Worm (Caenorhabditis elegans): ENCODE data around the gene cutl-1.
"Not testable (repeated sequence)": the region's sequence is repeated elsewhere in the genome, so short reads cannot be mapped to it uniquely, and the experiment has no call there.

cutl-1 gene

ce11 chrV:13445229-13445949 is 39.5 kb upstream of the cutl-1 start, which contains the start of gene Y2H9A.4:
TSS of gene Y2H9A.4 (plus strand) at chrV:13445899.
- no peak for TF ChIP-seq lin-15B (tag; optimal IDR thresholded peaks at IDR 0.05)
- peak; percentile 29 for TF ChIP-seq nhr-6 (tag; optimal IDR thresholded peaks at IDR 0.05)
- peak; percentile 84 for TF ChIP-seq nhr-28 (tag; optimal IDR thresholded peaks at IDR 0.05)
- TF ChIP-seq dve-1 (tag; optimal IDR thresholded peaks at IDR 0.05; ENCODE audit: insufficient read depth): peak; percentile 36
- TF ChIP-seq spr-3 (GFP tag; optimal IDR thresholded peaks at IDR 0.05): no peak
- TF ChIP-seq lsy-2 (tag; optimal IDR thresholded peaks at IDR 0.05): no peak
- no peak for TF ChIP-seq skn-1 (tag; optimal IDR thresholded peaks at IDR 0.05)
- TF ChIP-seq Y105C5A.15 (GFP tag; IDR thresholded peaks at IDR 0.05): no peak
- TF ChIP-seq unc-130 (GFP tag; optimal IDR thresholded peaks at IDR 0.05): no peak
- TF ChIP-seq pqm-1 (tag; optimal IDR thresholded peaks at IDR 0.05): peak; percentile 37
- no peak for TF ChIP-seq egl-43 (GFP tag; IDR thresholded peaks at IDR 0.05)
- no peak for TF ChIP-seq daf-16 (GFP tag; optimal IDR thresholded peaks at IDR 0.05)
- TF ChIP-seq daf-16 (tag; optimal IDR thresholded peaks at IDR 0.05): peak; percentile 93
- TF ChIP-seq unc-62 (GFP tag; optimal IDR thresholded peaks at IDR 0.05 in 1 of 2): peak in 1 of 2 experiments; percentile 94
- TF ChIP-seq unc-62 (tag; optimal IDR thresholded peaks at IDR 0.05): no peak
- no peak for TF ChIP-seq lin-13 (GFP tag; optimal IDR thresholded peaks at IDR 0.05)

- TF ChIP-seq ztf-11 (tag; optimal IDR thresholded peaks at IDR 0.05); daf-19 (GFP tag; conservative IDR thresholded peaks at IDR 0.05); ceh-44 (GFP tag; IDR thresholded peaks at IDR 0.05): not testable (repeated sequence)
Observed at ce11 chrV:13443535-13443934, 37.6 kb upstream of the cutl-1 start, which contains the start of gene Y2H9A.6. TSS of gene Y2H9A.6 (plus strand) at chrV:13443835.

- TF ChIP-seq spr-3 (GFP tag; optimal IDR thresholded peaks at IDR 0.05): no peak
- TF ChIP-seq unc-39 (tag; optimal IDR thresholded peaks at IDR 0.05): no peak
- TF ChIP-seq dmd-8 (GFP tag; IDR thresholded peaks at IDR 0.05): 0 out of 2 replicates have a peak, but pooled peaks have one; percentile 40
- 0 out of 2 replicates have a peak, but pooled peaks have one; percentile 17 for TF ChIP-seq lim-7 (GFP tag; IDR thresholded peaks at IDR 0.05)
- TF ChIP-seq T26A8.4 (GFP tag; IDR thresholded peaks at IDR 0.05): 0 out of 2 replicates have a peak, but pooled peaks have one; percentile 44
- TF ChIP-seq lin-38 (GFP tag; IDR thresholded peaks at IDR 0.05): peak; percentile 22; the same call in 1 of the 2 replicates
- TF ChIP-seq set-16 (GFP tag; IDR thresholded peaks at IDR 0.05): peak; percentile 98
- 0 out of 2 replicates have a peak, but pooled peaks have one; percentile 25 for TF ChIP-seq F44E2.7 (GFP tag; IDR thresholded peaks at IDR 0.05)
- peak; percentile 38; the same call in 1 of the 2 replicates for TF ChIP-seq snpc-1.2 (GFP tag; IDR thresholded peaks at IDR 0.05)
- no peak for TF ChIP-seq F49E8.2 (tag; optimal IDR thresholded peaks at IDR 0.05; ENCODE audit: borderline replicate concordance)
Observed at ce11 chrV:13442819-13443218, 36.9 kb upstream of the cutl-1 start.

ce11 chrV:13441661-13442060 is 35.7 kb upstream of the cutl-1 start, which contains the start of gene col-162:
TSS of gene col-162 (plus strand) at chrV:13441961.
- TF ChIP-seq arid-1 (GFP tag; conservative IDR thresholded peaks at IDR 0.05) (no peak), nhr-11 (tag; optimal IDR thresholded peaks at IDR 0.05) (no peak), nhr-42 (GFP tag; IDR thresholded peaks at IDR 0.05) (no peak), snpc-1.2 (GFP tag; IDR thresholded peaks at IDR 0.05) (no peak), daf-12 (tag; optimal IDR thresholded peaks at IDR 0.05) (no peak), ceh-44 (GFP tag; IDR thresholded peaks at IDR 0.05) (no peak), pha-4 (GFP tag; IDR thresholded peaks at IDR 0.05) (no peak), pha-4 (tag; optimal IDR thresholded peaks at IDR 0.05) (no peak)

- TF ChIP-seq lin-38 (GFP tag; IDR thresholded peaks at IDR 0.05): peak; percentile 34; the same call in 1 of the 2 replicates
Observed at ce11 chrV:13440290-13440689, 34.4 kb upstream of the cutl-1 start.
